Fruit fly (Drosophila melanogaster) whole organism, embryonic: ENCODE measurements around the gene MSAmiP.

Source experiments
- B-H1 ChIP-seq: fragments of 200-800 bp; sonication (Bioruptor generic); IDR thresholded peaks from 3 replicates; pipeline ENCODE4 v1.3.6; 2022; ENCODE audit warnings: missing biosample characterization, missing genetic modification characterization
- Bdp1 ChIP-seq: fragments of 200-800 bp; sonication (Bioruptor generic); optimal IDR thresholded peaks from 3 replicates; lab custom pipeline; 2016; ENCODE audit warnings: missing biosample characterization, missing genetic modification characterization
- Blimp-1 ChIP-seq: fragments of 200-800 bp; sonication (Bioruptor generic); optimal IDR thresholded peaks from 3 replicates; lab custom pipeline; 2018; ENCODE audit warnings: missing biosample characterization, missing genetic modification characterization, mild to moderate bottlenecking, moderate library complexity, missing genetic modification reagents
- CG10147 ChIP-seq: fragments of 200-800 bp; sonication (Bioruptor generic); optimal IDR thresholded peaks from 2 replicates; lab custom pipeline; 2019; ENCODE audit warnings: missing biosample characterization, mild to moderate bottlenecking, missing genetic modification characterization, moderate library complexity
- CG10321 ChIP-seq: fragments of 200-800 bp; sonication (Bioruptor generic); IDR thresholded peaks from 2 replicates; pipeline ENCODE4 v1.3.6; 2022; ENCODE audit warnings: missing biosample characterization, missing genetic modification characterization
- CG11723 ChIP-seq: fragments of 200-800 bp; sonication (Bioruptor generic); optimal IDR thresholded peaks from 2 replicates; lab custom pipeline; 2017; ENCODE audit warnings: missing biosample characterization, mild to moderate bottlenecking, missing genetic modification characterization
- CG14667 ChIP-seq: fragments of 200-800 bp; sonication (Bioruptor generic); IDR thresholded peaks from 2 replicates; pipeline ENCODE4 v1.3.6; 2022; ENCODE audit warnings: missing biosample characterization, missing genetic modification characterization
- CG14860 ChIP-seq: fragments of 200-800 bp; sonication (Bioruptor generic); IDR thresholded peaks from 3 replicates; pipeline ENCODE4 v1.3.6; 2022; ENCODE audit warnings: missing biosample characterization, missing genetic modification characterization; ENCODE audit not compliant: partially characterized antibody
- CG15479 ChIP-seq: fragments of 200-800 bp; sonication (Bioruptor generic); optimal IDR thresholded peaks from 3 replicates; lab custom pipeline; 2019; ENCODE audit warnings: missing biosample characterization, mild to moderate bottlenecking, missing genetic modification characterization, moderate library complexity
- CG15601 ChIP-seq: fragments of 200-800 bp; sonication (Bioruptor generic); optimal IDR thresholded peaks from 3 replicates; lab custom pipeline; 2019; ENCODE audit warnings: missing biosample characterization, mild to moderate bottlenecking, missing genetic modification characterization, moderate library complexity
- CG1647 ChIP-seq: fragments of 200-800 bp; sonication (Bioruptor generic); optimal IDR thresholded peaks from 3 replicates; lab custom pipeline; 2016; ENCODE audit warnings: missing biosample characterization, missing genetic modification characterization
- CG16863 ChIP-seq: fragments of 200-800 bp; sonication (Bioruptor generic); optimal IDR thresholded peaks from 3 replicates; lab custom pipeline; 2016; ENCODE audit warnings: missing biosample characterization, missing genetic modification characterization
- CG17385 ChIP-seq: fragments of 200-800 bp; sonication (Bioruptor generic); optimal IDR thresholded peaks from 3 replicates; lab custom pipeline; 2018; ENCODE audit warnings: missing biosample characterization, mild to moderate bottlenecking, missing genetic modification characterization
- CG17568 ChIP-seq: fragments of 200-800 bp; sonication (Bioruptor generic); optimal IDR thresholded peaks from 2 replicates; lab custom pipeline; 2018; ENCODE audit warnings: missing biosample characterization, mild to moderate bottlenecking, missing genetic modification characterization, moderate library complexity
- CG3163 ChIP-seq: fragments of 200-800 bp; sonication (Bioruptor generic); optimal IDR thresholded peaks from 3 replicates; lab custom pipeline; 2016; ENCODE audit warnings: missing biosample characterization, missing genetic modification characterization
- CG32767 ChIP-seq: fragments of 200-800 bp; sonication (Bioruptor generic); IDR thresholded peaks from 2 replicates; pipeline ENCODE4 v1.3.6; 2022; ENCODE audit warnings: missing biosample characterization, missing genetic modification characterization
- CG4854 ChIP-seq: fragments of 200-800 bp; sonication (Bioruptor generic); optimal IDR thresholded peaks from 2 replicates; lab custom pipeline; 2016; ENCODE audit warnings: missing biosample characterization, missing genetic modification characterization, inconsistent platforms
- CG6272 ChIP-seq: fragments of 200-800 bp; sonication (Bioruptor generic); IDR thresholded peaks from 2 replicates; pipeline ENCODE4 v1.3.6; 2022; ENCODE audit warnings: missing biosample characterization, missing genetic modification characterization
- CG8478 ChIP-seq: fragments of >200 bp; optimal IDR thresholded peaks from 2 replicates; lab custom pipeline; 2018
- CG8944 ChIP-seq: fragments of 200-800 bp; sonication (Bioruptor generic); optimal IDR thresholded peaks from 3 replicates; lab custom pipeline; 2016; ENCODE audit warnings: missing biosample characterization, missing genetic modification characterization
- CHES-1-like ChIP-seq: fragments of 200-800 bp; sonication (Bioruptor generic); optimal IDR thresholded peaks from 2 replicates; lab custom pipeline; 2016; ENCODE audit warnings: missing biosample characterization, missing genetic modification characterization
- Camta ChIP-seq: fragments of 200-800 bp; sonication (Bioruptor generic); optimal IDR thresholded peaks from 2 replicates; lab custom pipeline; 2016; ENCODE audit warnings: missing biosample characterization, missing genetic modification characterization
- CkIIα-i1 ChIP-seq: fragments of 200-800 bp; sonication (Bioruptor generic); IDR thresholded peaks from 2 replicates; pipeline ENCODE4 v1.3.6; 2022; ENCODE audit warnings: missing biosample characterization, missing genetic modification characterization
- D19B ChIP-seq: fragments of 200-800 bp; sonication (Bioruptor generic); optimal IDR thresholded peaks from 2 replicates; lab custom pipeline; 2017; ENCODE audit warnings: missing biosample characterization, mild to moderate bottlenecking, missing genetic modification characterization
- Doc2 ChIP-seq: fragments of 200-800 bp; sonication (Bioruptor generic); IDR thresholded peaks from 2 replicates; pipeline ENCODE4 v1.3.6; 2022; ENCODE audit warnings: missing biosample characterization, missing genetic modification characterization
- Fer2 ChIP-seq: fragments of 200-800 bp; sonication (Bioruptor generic); optimal IDR thresholded peaks from 2 replicates; lab custom pipeline; 2018; ENCODE audit warnings: missing biosample characterization, mild to moderate bottlenecking, missing genetic modification characterization, moderate library complexity
- Gsc ChIP-seq: fragments of 200-800 bp; sonication (Bioruptor generic); IDR thresholded peaks from 2 replicates; pipeline ENCODE4 v1.3.6; 2022; ENCODE audit warnings: missing biosample characterization, missing genetic modification characterization
- Gug ChIP-seq: fragments of 200-800 bp; sonication (Bioruptor generic); IDR thresholded peaks from 4 replicates; pipeline ENCODE4 v1.3.6; 2022; ENCODE audit warnings: missing biosample characterization, missing genetic modification characterization
- H15 ChIP-seq: fragments of 200-800 bp; sonication (Bioruptor generic); IDR thresholded peaks from 3 replicates; pipeline ENCODE4 v1.3.6; 2022; ENCODE audit warnings: missing biosample characterization, missing genetic modification characterization
- Hmx ChIP-seq: fragments of 200-800 bp; sonication (Bioruptor generic); optimal IDR thresholded peaks from 2 replicates; lab custom pipeline; 2016; ENCODE audit warnings: missing biosample characterization, missing genetic modification characterization
- Max ChIP-seq: fragments of 200-800 bp; sonication (Bioruptor generic); optimal IDR thresholded peaks from 2 replicates; lab custom pipeline; 2016; ENCODE audit warnings: missing biosample characterization, mild to moderate bottlenecking, missing genetic modification characterization
- Med ChIP-seq: fragments of 200-800 bp; sonication (Bioruptor generic); peaks from one replicate; lab custom pipeline; 2016; ENCODE audit warnings: missing biosample characterization, missing genetic modification characterization, mild to moderate bottlenecking, inconsistent platforms, moderate library complexity
- NFAT ChIP-seq: fragments of 200-800 bp; sonication (Bioruptor generic); IDR thresholded peaks from 2 replicates; pipeline ENCODE4 v1.3.6; 2022; ENCODE audit warnings: missing biosample characterization, missing genetic modification characterization
- Opbp ChIP-seq: fragments of 200-800 bp; sonication (Bioruptor generic); IDR thresholded peaks from 3 replicates; pipeline ENCODE4 v1.3.6; 2022; ENCODE audit warnings: missing biosample characterization, missing genetic modification characterization; ENCODE audit not compliant: partially characterized antibody
- Scr ChIP-seq: fragments of 200-800 bp; sonication (Bioruptor generic); IDR thresholded peaks from 2 replicates; pipeline ENCODE4 v1.3.6; 2022; ENCODE audit warnings: missing biosample characterization, missing genetic modification characterization; ENCODE audit not compliant: partially characterized antibody
- Usf ChIP-seq: fragments of 200-800 bp; sonication (Bioruptor generic); optimal IDR thresholded peaks from 2 replicates; lab custom pipeline; 2017; ENCODE audit warnings: missing genotype, missing biosample characterization, missing genetic modification characterization
- amos ChIP-seq: fragments of 200-800 bp; sonication (Bioruptor generic); IDR thresholded peaks from 2 replicates; pipeline ENCODE4 v1.3.6; 2022; ENCODE audit warnings: missing biosample characterization, missing genetic modification characterization; ENCODE audit not compliant: partially characterized antibody
- bigmax ChIP-seq: fragments of 200-800 bp; sonication (Bioruptor generic); optimal IDR thresholded peaks from 2 replicates; lab custom pipeline; 2018; ENCODE audit warnings: missing biosample characterization, mild to moderate bottlenecking, missing genetic modification characterization
- corto ChIP-seq: fragments of 200-800 bp; sonication (Bioruptor generic); optimal IDR thresholded peaks from 2 replicates; lab custom pipeline; 2016; ENCODE audit warnings: missing biosample characterization, mild to moderate bottlenecking, missing genetic modification characterization, moderate library complexity
- en ChIP-seq: fragments of 200-800 bp; sonication (Bioruptor generic); optimal IDR thresholded peaks from 2 replicates; lab custom pipeline; 2016; ENCODE audit warnings: missing biosample characterization, missing genetic modification characterization
- fd64A ChIP-seq: fragments of 200-800 bp; sonication (Bioruptor generic); optimal IDR thresholded peaks from 3 replicates; lab custom pipeline; 2018; ENCODE audit warnings: missing biosample characterization, mild to moderate bottlenecking, missing genetic modification characterization
- gcm2 ChIP-seq: fragments of 200-800 bp; sonication (Bioruptor generic); optimal IDR thresholded peaks from 2 replicates; lab custom pipeline; 2016; ENCODE audit warnings: missing biosample characterization, missing genetic modification characterization
- grn ChIP-seq: fragments of 200-800 bp; sonication (Bioruptor generic); optimal IDR thresholded peaks from 3 replicates; lab custom pipeline; 2017; ENCODE audit warnings: missing biosample characterization, missing genetic modification characterization
- hbn ChIP-seq: fragments of 200-800 bp; sonication (Bioruptor generic); IDR thresholded peaks from 2 replicates; pipeline ENCODE4 v1.3.6; 2022; ENCODE audit warnings: missing biosample characterization, missing genetic modification characterization; ENCODE audit not compliant: partially characterized antibody
- kah ChIP-seq: fragments of 200-800 bp; sonication (Bioruptor generic); optimal IDR thresholded peaks from 2 replicates; lab custom pipeline; 2018; ENCODE audit warnings: missing biosample characterization, mild to moderate bottlenecking, missing genetic modification characterization
- nerfin-2 ChIP-seq: fragments of 200-800 bp; sonication (Bioruptor generic); IDR thresholded peaks from 2 replicates; pipeline ENCODE4 v1.3.6; 2022; ENCODE audit warnings: missing biosample characterization, missing genetic modification characterization; ENCODE audit not compliant: partially characterized antibody
- odd ChIP-seq: fragments of 200-800 bp; sonication (Bioruptor generic); optimal IDR thresholded peaks from 2 replicates; lab custom pipeline; 2017; ENCODE audit warnings: missing biosample characterization, mild to moderate bottlenecking, missing genetic modification characterization
- pnt ChIP-seq: fragments of 200-800 bp; sonication (Bioruptor generic); optimal IDR thresholded peaks from 3 replicates; lab custom pipeline; 2016; ENCODE audit warnings: missing biosample characterization, missing genetic modification characterization
- repo ChIP-seq: fragments of 200-800 bp; sonication (Bioruptor generic); optimal IDR thresholded peaks from 2 replicates; lab custom pipeline; 2016; ENCODE audit warnings: missing biosample characterization, missing genetic modification characterization
- sug ChIP-seq: fragments of 200-800 bp; optimal IDR thresholded peaks from 2 replicates; lab custom pipeline; 2019; ENCODE audit warnings: missing biosample characterization, mild to moderate bottlenecking, missing genetic modification characterization, moderate library complexity
- tx ChIP-seq: fragments of 200-800 bp; sonication (Bioruptor generic); optimal IDR thresholded peaks from 2 replicates; lab custom pipeline; 2016; ENCODE audit warnings: missing biosample characterization, missing genetic modification characterization

The MSAmiP gene

DNA sequence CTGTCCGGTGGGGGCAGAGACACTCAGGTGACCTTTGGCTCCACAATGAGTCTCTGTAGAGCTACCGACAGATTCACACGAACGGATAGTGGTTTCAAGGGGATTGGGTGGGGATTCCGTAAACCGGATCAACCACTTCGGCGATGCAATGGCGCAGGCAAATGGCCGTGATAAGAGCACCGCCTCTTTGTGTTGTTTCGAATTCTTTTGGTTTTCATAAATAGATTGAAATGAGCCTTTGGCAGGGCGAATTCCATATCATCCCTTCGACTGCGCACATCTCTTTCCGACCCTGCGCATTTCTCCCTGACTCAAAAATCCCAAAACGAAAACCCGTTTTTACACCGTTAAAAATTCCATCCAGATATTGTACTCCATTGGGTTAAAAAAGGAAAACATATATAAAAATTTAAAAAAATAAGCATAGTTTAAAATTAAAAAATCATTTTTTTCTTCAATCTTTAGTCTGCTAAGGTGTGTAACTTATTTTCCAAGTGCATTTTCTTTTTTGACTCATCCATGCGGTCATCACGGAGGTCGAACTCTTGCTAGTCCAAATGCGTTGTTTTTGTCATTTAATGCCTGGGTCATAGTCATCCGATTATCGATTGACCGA is 58.4 kb downstream of the MSAmiP start (continued):
- TF ChIP-seq repo (GFP tag; lab: Kevin White, UChicago) (no peak), kah (GFP tag; lab: Kevin White, UChicago) (no peak), CG1647 (GFP tag; lab: Kevin White, UChicago) (no peak), CG6272 (GFP tag; lab: Robert Waterston, UW) (no peak), Bdp1 (GFP tag; lab: Kevin White, UChicago) (no peak), bigmax (GFP tag; lab: Kevin White, UChicago) (no peak), CG32767 (GFP tag; lab: Robert Waterston, UW) (no peak), CkIIα-i1 (GFP tag; lab: Robert Waterston, UW) (no peak), H15 (GFP tag; lab: Robert Waterston, UW) (0 out of 3 replicates have a peak, but pooled peaks have one; percentile 19), hbn (GFP tag; lab: Robert Waterston, UW) (no peak), CG8944 (GFP tag; lab: Kevin White, UChicago) (no peak), D19B (no peak), amos (GFP tag; lab: Robert Waterston, UW) (no peak), en (no peak), CG10321 (GFP tag; lab: Robert Waterston, UW) (no peak), nerfin-2 (GFP tag; lab: Robert Waterston, UW) (no peak), sug (tag; lab: Kevin White, UChicago) (no peak), Max (GFP tag; lab: Kevin White, UChicago) (peak; percentile 40), pnt (no peak), CG8478 (lab: Kevin White, UChicago) (no peak), CG4854 (GFP tag; lab: Kevin White, UChicago) (no peak), Camta (no peak), CG3163 (no peak), corto (GFP tag; lab: Kevin White, UChicago) (no peak), Scr (GFP tag; lab: Robert Waterston, UW) (no peak), Fer2 (tag; lab: Kevin White, UChicago) (no peak), CG14667 (no peak), odd (GFP tag; lab: Kevin White, UChicago) (no peak), Med (GFP tag; lab: Kevin White, UChicago) (no peak), tx (GFP tag; lab: Kevin White, UChicago) (no peak), Gsc (no peak), CG11723 (no peak), CG15601 (peak; percentile 65), grn (GFP tag; lab: Kevin White, UChicago) (no peak), Hmx (GFP tag; lab: Kevin White, UChicago) (no peak), gcm2 (GFP tag; lab: Kevin White, UChicago) (no peak), CG15479 (GFP tag; lab: Kevin White, UChicago) (no peak), Blimp-1 (GFP tag; lab: Kevin White, UChicago) (peak; percentile 74), CG14860 (GFP tag; lab: Robert Waterston, UW) (no peak), Gug (GFP tag; lab: Robert Waterston, UW) (no peak), CG17568 (GFP tag; lab: Kevin White, UChicago) (no peak), B-H1 (GFP tag; lab: Robert Waterston, UW) (no peak), CG16863 (GFP tag; lab: Kevin White, UChicago) (no peak), CG17385 (GFP tag; lab: Kevin White, UChicago) (peak; percentile 37), fd64A (GFP tag; lab: Kevin White, UChicago) (no peak), Usf (GFP tag; lab: Kevin White, UChicago) (no peak), Opbp (GFP tag; lab: Robert Waterston, UW) (no peak), NFAT (GFP tag; lab: Robert Waterston, UW) (no peak), CHES-1-like (no peak), CG10147 (peak; percentile 18), Doc2 (GFP tag; lab: Robert Waterston, UW) (no peak)
